Fruit fly (Drosophila melanogaster): Measurements from ENCODE around the gene Blos3.

DNA sequence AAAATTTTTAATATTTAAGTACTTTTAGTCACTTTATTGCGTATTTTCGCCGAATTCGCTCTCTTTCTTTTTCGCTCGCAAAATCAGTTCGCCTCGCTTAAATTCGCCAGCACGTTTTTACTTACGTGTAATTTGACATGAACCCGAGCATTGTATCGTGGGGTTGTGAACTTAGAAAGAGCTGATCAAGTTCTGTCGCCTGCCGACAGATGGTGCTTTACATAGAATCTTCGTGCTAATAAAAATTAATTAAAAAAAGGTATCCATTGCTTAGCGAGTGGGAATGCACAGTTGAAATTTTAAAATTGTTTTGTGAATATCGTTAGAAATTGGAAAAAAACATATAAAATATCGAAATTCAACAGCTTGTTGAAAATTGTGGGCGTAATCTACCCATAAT, 21.6 kb upstream of the Blos3 start:
- no peak for TF ChIP-seq Sin3A (optimal IDR thresholded peaks at IDR 0.05)
- peak; percentile 82 for TF ChIP-seq h (optimal IDR thresholded peaks at IDR 0.05)
- TF ChIP-seq psq (optimal IDR thresholded peaks at IDR 0.05): no peak
- no peak for TF ChIP-seq ttk (optimal IDR thresholded peaks at IDR 0.05)
- TF ChIP-seq insv (optimal IDR thresholded peaks at IDR 0.05): no peak
- no peak for TF ChIP-seq Myc (optimal IDR thresholded peaks at IDR 0.05)

All from Kc167 (cell line).